Fruit fly (Drosophila melanogaster): Measurements from ENCODE around the gene Hsdl2.

- TF ChIP-seq Hr83 (GFP tag; optimal IDR thresholded peaks at IDR 0.05; ENCODE audit: poor library complexity, severe bottlenecking) (no peak), rgr (GFP tag; optimal IDR thresholded peaks at IDR 0.05) (no peak), CG9705 (GFP tag; optimal IDR thresholded peaks at IDR 0.05) (no peak), Mio (GFP tag; optimal IDR thresholded peaks at IDR 0.05) (no peak), dl (GFP tag; optimal IDR thresholded peaks at IDR 0.05; ENCODE audit: insufficient read depth in 1 of 2, partially characterized antibody in 2 of 2) (no peak), br (GFP tag; optimal IDR thresholded peaks at IDR 0.05) (no peak), brk (GFP tag; optimal IDR thresholded peaks at IDR 0.05) (no peak), CrebA (GFP tag; optimal IDR thresholded peaks at IDR 0.05; ENCODE audit: borderline replicate concordance) (no peak), lola (GFP tag; optimal IDR thresholded peaks at IDR 0.05) (no peak)
Observed at dm6 chr3R:27636720-27637119, 40.6 kb upstream of the Hsdl2 start.
